Fruit fly (Drosophila melanogaster): ENCODE data around the gene CG43050.

dm6 chr2L:13156349-13156748, 37.3 kb downstream of the CG43050 start:
- TF ChIP-seq gcm2 (GFP tag; optimal IDR thresholded peaks at IDR 0.05) (no peak), CG12769 (tag; optimal IDR thresholded peaks at IDR 0.05) (no peak), MESR4 (GFP tag; optimal IDR thresholded peaks at IDR 0.05) (no peak), vvl (GFP tag; IDR thresholded peaks at IDR 0.05) (no peak), GATAe (GFP tag; conservative IDR thresholded peaks at IDR 0.05) (no peak), Vsx1 (GFP tag; optimal IDR thresholded peaks at IDR 0.05) (no peak), CG9437 (GFP tag; optimal IDR thresholded peaks at IDR 0.05) (no peak), nau (GFP tag; optimal IDR thresholded peaks at IDR 0.05) (no peak), nom (GFP tag; optimal IDR thresholded peaks at IDR 0.05) (no peak), yki (optimal IDR thresholded peaks at IDR 0.05) (no peak), CG17912 (GFP tag; optimal IDR thresholded peaks at IDR 0.05) (no peak), trh (GFP tag; optimal IDR thresholded peaks at IDR 0.05) (no peak)

Measured in whole organism, embryonic.